Comparison of ENCODE assay signal across 4 fruit fly cellular contexts in the genomic region with DNA sequence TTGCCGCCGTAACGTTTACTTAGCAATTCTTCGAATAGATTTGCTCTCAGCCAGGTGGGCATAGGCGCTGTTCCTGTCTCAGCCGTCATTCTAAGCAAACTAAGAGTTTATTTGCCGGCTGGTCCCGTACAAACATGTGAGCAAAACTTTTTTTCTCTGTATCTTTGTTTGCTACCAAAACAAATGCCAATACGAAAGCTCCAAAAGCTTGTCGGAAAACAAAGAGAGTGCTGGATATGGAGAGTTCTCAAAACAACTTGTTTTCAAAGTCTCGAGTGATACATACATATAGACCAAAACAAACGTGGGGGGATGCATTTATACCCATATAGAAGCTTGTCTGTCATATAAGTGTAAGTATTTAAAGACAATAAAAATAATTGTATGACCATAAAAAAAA.
TF ChIP-seq lines count a peak whose summit lies in the region.

Gene CG10559 (minus strand): TSS at position 101 of the 400 bp plus-strand sequence.

- no peak for TF ChIP-seq CTCF in whole organism, embryonic (GFP tag; optimal IDR thresholded peaks at IDR 0.05; lab: Kevin White, UChicago)

TF ChIP-seq in whole organism, adult, 20 proteins besides CTCF, POLR2A, EP300 and RAD21:
- TF ChIP-seq kay (GFP tag; lab: Kevin White, UChicago; ENCODE audit: borderline replicate concordance) (peak; percentile 73), cic (GFP tag; optimal IDR thresholded peaks at IDR 0.05; lab: Kevin White, UChicago) (peak; percentile 20), Hr96 (GFP tag; optimal IDR thresholded peaks at IDR 0.05; lab: Kevin White, UChicago) (no peak)
TF ChIP-seq in whole organism, adult: peak in this region for 2.

TF ChIP-seq in whole organism, embryonic, 481 proteins besides CTCF, POLR2A, EP300 and RAD21 (continues in another document):
- peak; percentile 18 for TF ChIP-seq sens (GFP tag; lab: Kevin White, UChicago)
- TF ChIP-seq Sox102F (GFP tag; optimal IDR thresholded peaks at IDR 0.05; lab: Kevin White, UChicago): no peak
- 0 out of 4 replicates have a peak, but pooled peaks have one; percentile 24 for TF ChIP-seq chinmo (GFP tag; IDR thresholded peaks at IDR 0.05; lab: Robert Waterston, UW; ENCODE audit: partially characterized antibody)
- TF ChIP-seq CG6791 (GFP tag; IDR thresholded peaks at IDR 0.05; lab: Robert Waterston, UW; ENCODE audit: partially characterized antibody): no peak
- no peak for TF ChIP-seq CG16863 (GFP tag; optimal IDR thresholded peaks at IDR 0.05; lab: Kevin White, UChicago)
- TF ChIP-seq GATAe (GFP tag; conservative IDR thresholded peaks at IDR 0.05; lab: Robert Waterston, UW): no peak
- TF ChIP-seq CG3163 (GFP tag; optimal IDR thresholded peaks at IDR 0.05; lab: Kevin White, UChicago): peak; percentile 44
- TF ChIP-seq hth (optimal IDR thresholded peaks at IDR 0.05; lab: Kevin White, UChicago): no peak
- no peak for TF ChIP-seq Dip3 (GFP tag; optimal IDR thresholded peaks at IDR 0.05; lab: Kevin White, UChicago)
- TF ChIP-seq Atf3 (GFP tag; optimal IDR thresholded peaks at IDR 0.05; lab: Kevin White, UChicago): no peak
- TF ChIP-seq tap (tag; optimal IDR thresholded peaks at IDR 0.05; lab: Kevin White, UChicago): no peak
- no peak for TF ChIP-seq Ets65A (GFP tag; lab: Kevin White, UChicago)
- TF ChIP-seq HmgD (GFP tag; optimal IDR thresholded peaks at IDR 0.05; lab: Kevin White, UChicago): no peak
- TF ChIP-seq shn (GFP tag; optimal IDR thresholded peaks at IDR 0.05; lab: Kevin White, UChicago): no peak
- TF ChIP-seq Hmr (GFP tag; optimal IDR thresholded peaks at IDR 0.05; lab: Kevin White, UChicago): no peak
- no peak for TF ChIP-seq tna (GFP tag; IDR thresholded peaks at IDR 0.05; lab: Robert Waterston, UW; ENCODE audit: partially characterized antibody)
- TF ChIP-seq CG1602 (GFP tag; optimal IDR thresholded peaks at IDR 0.05; lab: Kevin White, UChicago): no peak
- TF ChIP-seq crol (GFP tag; IDR thresholded peaks at IDR 0.05; lab: Robert Waterston, UW): no peak
- TF ChIP-seq twi (tag; optimal IDR thresholded peaks at IDR 0.05; lab: Kevin White, UChicago): no peak
- TF ChIP-seq sc (optimal IDR thresholded peaks at IDR 0.05; lab: Kevin White, UChicago): no peak
- TF ChIP-seq sc (GFP tag; optimal IDR thresholded peaks at IDR 0.05; lab: Kevin White, UChicago): no peak
- TF ChIP-seq CG4820 (GFP tag; optimal IDR thresholded peaks at IDR 0.05; lab: Kevin White, UChicago): no peak
- no peak for TF ChIP-seq Doc3 (GFP tag; IDR thresholded peaks at IDR 0.05; lab: Robert Waterston, UW; ENCODE audit: partially characterized antibody)
- TF ChIP-seq nerfin-1 (tag; optimal IDR thresholded peaks at IDR 0.05; lab: Kevin White, UChicago): no peak
- no peak for TF ChIP-seq Doc2 (GFP tag; IDR thresholded peaks at IDR 0.05; lab: Robert Waterston, UW)
- TF ChIP-seq H2.0 (GFP tag; IDR thresholded peaks at IDR 0.05; lab: Robert Waterston, UW): no peak
- TF ChIP-seq CG4328 (GFP tag; optimal IDR thresholded peaks at IDR 0.05; lab: Kevin White, UChicago): no peak

TF ChIP-seq in whole organism, prepupa, 60 proteins besides CTCF, POLR2A, EP300 and RAD21:
- no peak for TF ChIP-seq Hr38 (GFP tag; optimal IDR thresholded peaks at IDR 0.05; lab: Kevin White, UChicago)
- peak; percentile 45 for TF ChIP-seq fkh (GFP tag; optimal IDR thresholded peaks at IDR 0.05; lab: Kevin White, UChicago)
- no peak for TF ChIP-seq fd85E (GFP tag; optimal IDR thresholded peaks at IDR 0.05; lab: Kevin White, UChicago)

TF ChIP-seq in whole organism, wandering third instar larva, 38 proteins besides CTCF, POLR2A, EP300 and RAD21:
- TF ChIP-seq Myc (optimal IDR thresholded peaks at IDR 0.05; lab: Kevin White, UChicago) (no peak), Dif (GFP tag; optimal IDR thresholded peaks at IDR 0.05; lab: Kevin White, UChicago; ENCODE audit: partially characterized antibody) (peak; percentile 49)
TF ChIP-seq in whole organism, wandering third instar larva: peak in this region for 1.
